Worm (Caenorhabditis elegans) whole organism, L2 larva: Measurements from ENCODE around the gene dpff-1.

Experiments
- C34F6.9 ChIP-seq: fragments of 150-350 bp; optimal IDR thresholded peaks from 2 replicates; lab custom pipeline; 2014; ENCODE audit warnings: missing biosample characterization, missing genetic modification characterization
- F13H6.1 ChIP-seq: sonication (generic microtip); optimal IDR thresholded peaks from 2 replicates; lab custom pipeline; 2016; ENCODE audit warnings: missing genetic modification characterization, missing compliant biosample characterization
- Y55F3AM.14 ChIP-seq: fragments of 200-800 bp; sonication (Bioruptor generic); optimal IDR thresholded peaks from 2 replicates; lab custom pipeline; 2018; ENCODE audit warnings: mild to moderate bottlenecking, missing genetic modification characterization, missing compliant biosample characterization
- ZK546.5 ChIP-seq: sonication (generic microtip); optimal IDR thresholded peaks from 2 replicates; lab custom pipeline; 2017; ENCODE audit warnings: missing biosample characterization, missing genetic modification characterization
- aly-2 ChIP-seq: fragments of 150-350 bp; optimal IDR thresholded peaks from 2 replicates; lab custom pipeline; 2014; ENCODE audit warnings: missing biosample characterization, missing genetic modification characterization
- ama-1 ChIP-seq: fragments of 150-350 bp; optimal IDR thresholded peaks from 2 replicates; lab custom pipeline; 2018; ENCODE audit warnings: inconsistent platforms
- blmp-1 ChIP-seq: sonication (generic microtip); optimal IDR thresholded peaks from 2 replicates; lab custom pipeline; 2017; ENCODE audit warnings: missing genetic modification characterization, mild to moderate bottlenecking, missing compliant biosample characterization, antibody characterized with exemption, moderate library complexity; ENCODE audit not compliant: insufficient read depth
- ceh-16 ChIP-seq: fragments of 150-350 bp; optimal IDR thresholded peaks from 2 replicates; lab custom pipeline; 2014; ENCODE audit warnings: missing biosample characterization, missing genetic modification characterization
- ceh-82 ChIP-seq: fragments of 150-350 bp; optimal IDR thresholded peaks from 2 replicates; lab custom pipeline; 2014; ENCODE audit warnings: missing biosample characterization, missing genetic modification characterization
- crh-2 ChIP-seq: sonication (generic microtip); optimal IDR thresholded peaks from 2 replicates; lab custom pipeline; 2017; ENCODE audit warnings: missing biosample characterization, missing genetic modification characterization
- dmd-4 ChIP-seq: sonication (generic microtip); optimal IDR thresholded peaks from 2 replicates; lab custom pipeline; 2017; ENCODE audit warnings: missing biosample characterization, missing genetic modification characterization
- egl-27 ChIP-seq: sonication (generic microtip); optimal IDR thresholded peaks from 3 replicates; lab custom pipeline; 2017; ENCODE audit warnings: missing biosample characterization, missing genetic modification reagents, missing genetic modification characterization
- elt-1 ChIP-seq: fragments of 150-350 bp; optimal IDR thresholded peaks from 2 replicates; lab custom pipeline; 2014; ENCODE audit warnings: missing biosample characterization, missing genetic modification characterization
- elt-3 ChIP-seq: sonication (generic microtip); optimal IDR thresholded peaks from 2 replicates; lab custom pipeline; 2017; ENCODE audit warnings: missing biosample characterization, missing genetic modification characterization
- fos-1 ChIP-seq: fragments of 150-350 bp; optimal IDR thresholded peaks from 2 replicates; lab custom pipeline; 2014; ENCODE audit warnings: missing biosample characterization, missing genetic modification characterization
- gmeb-1 ChIP-seq: fragments of 150-350 bp; optimal IDR thresholded peaks from 2 replicates; lab custom pipeline; 2014; ENCODE audit warnings: missing biosample characterization, missing genetic modification characterization
- lin-13 ChIP-seq: fragments of 150-350 bp; optimal IDR thresholded peaks from 2 replicates; lab custom pipeline; 2014; ENCODE audit warnings: missing biosample characterization, missing genetic modification reagents, missing genetic modification characterization
- lin-39 ChIP-seq: fragments of 150-350 bp; optimal IDR thresholded peaks from 2 replicates; lab custom pipeline; 2014; ENCODE audit warnings: missing biosample characterization, missing genetic modification reagents, missing genetic modification characterization
- lsy-2 ChIP-seq, 2 experiments: fragments of 150-350 bp in 1 of 2; sonication (generic microtip) in 1 of 2; optimal IDR thresholded peaks; 2 replicates each; lab custom pipeline; 2014 to 2017; ENCODE audit warnings: missing biosample characterization in 2 of 2, missing genetic modification characterization in 2 of 2
- mab-5 ChIP-seq: fragments of 150-350 bp; optimal IDR thresholded peaks from 2 replicates; lab custom pipeline; 2014; ENCODE audit warnings: missing biosample characterization, missing genetic modification characterization
- mbf-1 ChIP-seq: sonication (generic microtip); optimal IDR thresholded peaks from 2 replicates; lab custom pipeline; 2017; ENCODE audit warnings: missing biosample characterization, missing genetic modification characterization
- mdl-1 ChIP-seq, 2 experiments: fragments of 150-350 bp in 1 of 2; sonication (generic microtip) in 1 of 2; optimal IDR thresholded peaks; 2 replicates each; lab custom pipeline; 2017; ENCODE audit warnings: missing biosample characterization in 2 of 2, missing genetic modification characterization in 2 of 2
- nhr-10 ChIP-seq: sonication (generic microtip); optimal IDR thresholded peaks from 2 replicates; lab custom pipeline; 2017; ENCODE audit warnings: missing biosample characterization, missing genetic modification characterization
- nhr-11 ChIP-seq: fragments of 150-350 bp; optimal IDR thresholded peaks from 2 replicates; lab custom pipeline; 2014; ENCODE audit warnings: missing biosample characterization, missing genetic modification characterization
- nhr-21 ChIP-seq: fragments of 150-350 bp; optimal IDR thresholded peaks from 2 replicates; lab custom pipeline; 2014; ENCODE audit warnings: missing biosample characterization, missing genetic modification characterization
- nhr-23 ChIP-seq: fragments of 150-350 bp; optimal IDR thresholded peaks from 2 replicates; lab custom pipeline; 2014; ENCODE audit warnings: missing biosample characterization, missing genetic modification reagents, missing genetic modification characterization
- nhr-237 ChIP-seq: fragments of 150-350 bp; optimal IDR thresholded peaks from 2 replicates; lab custom pipeline; 2014; ENCODE audit warnings: missing biosample characterization, missing genetic modification characterization
- nhr-25 ChIP-seq: fragments of 150-350 bp; sonication (generic microtip); optimal IDR thresholded peaks from 3 replicates; lab custom pipeline; 2014; ENCODE audit warnings: missing biosample characterization, missing genetic modification characterization
- nhr-77 ChIP-seq: fragments of 150-350 bp; optimal IDR thresholded peaks from 2 replicates; lab custom pipeline; 2014; ENCODE audit warnings: missing biosample characterization, missing genetic modification characterization
- peb-1 ChIP-seq: fragments of 150-350 bp; optimal IDR thresholded peaks from 2 replicates; lab custom pipeline; 2014; ENCODE audit warnings: missing biosample characterization, missing genetic modification characterization
- sem-4 ChIP-seq: fragments of 150-350 bp; optimal IDR thresholded peaks from 2 replicates; lab custom pipeline; 2014; ENCODE audit warnings: missing biosample characterization, missing genetic modification reagents, missing genetic modification characterization
- skn-1 ChIP-seq: sonication (generic microtip); optimal IDR thresholded peaks from 2 replicates; lab custom pipeline; 2017; ENCODE audit warnings: missing biosample characterization, missing genetic modification characterization
- sma-3 ChIP-seq: sonication (generic microtip); optimal IDR thresholded peaks from 2 replicates; lab custom pipeline; 2016; ENCODE audit warnings: missing genetic modification reagents, missing genetic modification characterization, missing compliant biosample characterization
- sma-9 ChIP-seq, 2 experiments: fragments of 150-350 bp in 1 of 2; sonication (generic microtip) in 1 of 2; optimal IDR thresholded peaks; 2 replicates each; lab custom pipeline; 2014 to 2016; ENCODE audit warnings: missing genetic modification characterization in 2 of 2, mild to moderate bottlenecking in 1 of 2, missing biosample characterization in 1 of 2, missing compliant biosample characterization in 1 of 2, missing genetic modification reagents in 1 of 2, moderate library complexity in 1 of 2
- snpc-4 ChIP-seq: fragments of 150-350 bp; optimal IDR thresholded peaks from 2 replicates; lab custom pipeline; 2014; ENCODE audit warnings: missing biosample characterization, missing genetic modification characterization
- unc-39 ChIP-seq: fragments of 150-350 bp; optimal IDR thresholded peaks from 2 replicates; lab custom pipeline; 2014; ENCODE audit warnings: missing biosample characterization, missing genetic modification characterization
- unc-55 ChIP-seq: fragments of 150-350 bp; sonication (generic microtip); optimal IDR thresholded peaks from 3 replicates; lab custom pipeline; 2014; ENCODE audit warnings: missing biosample characterization, missing genetic modification reagents, missing genetic modification characterization
- unc-62 ChIP-seq: fragments of 150-350 bp; optimal IDR thresholded peaks from 2 replicates; lab custom pipeline; 2014; ENCODE audit warnings: missing biosample characterization, missing genetic modification reagents, missing genetic modification characterization
- ztf-1 ChIP-seq: fragments of 200-800 bp; sonication (Bioruptor generic); conservative IDR thresholded peaks from 2 replicates; pipeline ENCODE4 v1.3.6; 2022; ENCODE audit warnings: missing genetic modification characterization, missing compliant biosample characterization
- ztf-4 ChIP-seq: fragments of 150-350 bp; optimal IDR thresholded peaks from 2 replicates; lab custom pipeline; 2014; ENCODE audit warnings: missing biosample characterization, missing genetic modification characterization

Gene dpff-1

ce11 chrIII:5886893-5887292, 19.3 kb downstream of the dpff-1 start, which contains the start of gene C28H8.7:
Gene C28H8.7 (minus strand): TSS chrIII:5886993.
- TF ChIP-seq fos-1 (tag; lab: Kevin White, UChicago), result no peak
- no peak for TF ChIP-seq blmp-1 (tag; lab: Kevin White, UChicago)
- TF ChIP-seq nhr-237 (tag; lab: Kevin White, UChicago), result no peak
- TF ChIP-seq mbf-1, result no peak
- no peak for TF ChIP-seq aly-2 (tag; lab: Kevin White, UChicago)
- no peak for TF ChIP-seq gmeb-1 (tag; lab: Kevin White, UChicago)
- no peak for TF ChIP-seq nhr-10
- TF ChIP-seq unc-39, result no peak
- TF ChIP-seq ztf-4, result no peak
- no peak for TF ChIP-seq crh-2
- no peak for TF ChIP-seq ZK546.5
- no peak for TF ChIP-seq F13H6.1
- TF ChIP-seq nhr-25, result no peak
- TF ChIP-seq lin-13 (GFP tag; lab: Kevin White, UChicago), result no peak

- TF ChIP-seq ama-1 (no peak), mdl-1 (tag; optimal IDR thresholded peaks at IDR 0.05; lab: Kevin White, UChicago) (no peak), lsy-2 (tag; optimal IDR thresholded peaks at IDR 0.05; lab: Kevin White, UChicago) (no peak), ztf-1 (no peak), blmp-1 (tag; lab: Kevin White, UChicago) (no peak), mbf-1 (no peak), nhr-77 (tag; lab: Kevin White, UChicago) (no peak), C34F6.9 (tag; lab: Kevin White, UChicago) (no peak), dmd-4 (tag; lab: Kevin White, UChicago) (no peak), crh-2 (no peak), snpc-4 (tag; lab: Kevin White, UChicago) (no peak), nhr-11 (tag; lab: Kevin White, UChicago) (no peak), skn-1 (tag; lab: Kevin White, UChicago) (no peak), ceh-16 (tag; lab: Kevin White, UChicago) (no peak), unc-55 (no peak), lin-39 (tag; lab: Kevin White, UChicago) (no peak), sma-9 (GFP tag; optimal IDR thresholded peaks at IDR 0.05; lab: Kevin White, UChicago) (no peak), sma-9 (tag; optimal IDR thresholded peaks at IDR 0.05; lab: Kevin White, UChicago) (no peak), egl-27 (tag; lab: Kevin White, UChicago) (no peak), Y55F3AM.14 (GFP tag; lab: Kevin White, UChicago) (no peak), elt-1 (tag; lab: Kevin White, UChicago) (no peak)
Observed at ce11 chrIII:5884459-5884858, 21.7 kb downstream of the dpff-1 start.

- TF ChIP-seq unc-39 (no peak), nhr-21 (tag; lab: Kevin White, UChicago) (no peak), ztf-4 (no peak), aly-2 (tag; lab: Kevin White, UChicago) (no peak), nhr-23 (tag; lab: Kevin White, UChicago) (no peak), skn-1 (tag; lab: Kevin White, UChicago) (no peak), mab-5 (tag; lab: Kevin White, UChicago) (no peak)
Observed at ce11 chrIII:5884007-5884406, 22.1 kb downstream of the dpff-1 start, which contains the start of gene C28H8.5. Gene C28H8.5 (plus strand): TSS chrIII:5884307.

ce11 chrIII:5883517-5883916, 22.6 kb downstream of the dpff-1 start:
- TF ChIP-seq mbf-1 (no peak), fos-1 (tag; lab: Kevin White, UChicago) (no peak), peb-1 (no peak), nhr-23 (tag; lab: Kevin White, UChicago) (no peak), dmd-4 (tag; lab: Kevin White, UChicago) (no peak), nhr-11 (tag; lab: Kevin White, UChicago) (no peak), lsy-2 (tag; optimal IDR thresholded peaks at IDR 0.05; lab: Kevin White, UChicago) (no peak), elt-3 (no peak), sma-3 (GFP tag; lab: Kevin White, UChicago) (no peak), sem-4 (tag; lab: Kevin White, UChicago) (no peak), ceh-82 (tag; lab: Kevin White, UChicago) (no peak), unc-62 (no peak), nhr-25 (no peak), ZK546.5 (no peak), elt-1 (tag; lab: Kevin White, UChicago) (no peak)
